Worm (Caenorhabditis elegans) whole organism, early embryonic: ENCODE data around the gene K08D12.3.

Experiments
- ama-1 ChIP-seq: fragments of 150-350 bp; optimal IDR thresholded peaks from 2 replicates; lab custom pipeline; 2014
- ceh-13 ChIP-seq: fragments of 200-800 bp; sonication (Bioruptor generic); optimal IDR thresholded peaks from 2 replicates; lab custom pipeline; 2018; ENCODE audit warnings: mild to moderate bottlenecking, missing genetic modification characterization, missing compliant biosample characterization
- ceh-36 ChIP-seq: sonication (generic microtip); optimal IDR thresholded peaks from 2 replicates; lab custom pipeline; 2016; ENCODE audit warnings: missing genetic modification characterization, inconsistent platforms, missing compliant biosample characterization
- flt-1 ChIP-seq: fragments of 200-800 bp; sonication (Bioruptor generic); IDR thresholded peaks from 2 replicates; pipeline ENCODE4 v1.3.6; 2022; ENCODE audit warnings: missing genetic modification characterization, missing compliant biosample characterization
- hmbx-1 ChIP-seq: sonication (generic microtip); optimal IDR thresholded peaks from 2 replicates; lab custom pipeline; 2016; ENCODE audit warnings: mild to moderate bottlenecking, missing genetic modification characterization, missing compliant biosample characterization
- pes-1 ChIP-seq: fragments of 200-800 bp; sonication (Bioruptor generic); IDR thresholded peaks from 2 replicates; pipeline ENCODE4 v1.3.6; 2022; ENCODE audit warnings: missing genetic modification reagents, missing genetic modification characterization, missing compliant biosample characterization
- tbx-37 ChIP-seq: fragments of 200-800 bp; sonication (Bioruptor generic); conservative IDR thresholded peaks from 2 replicates; pipeline ENCODE4 v1.3.6; 2022; ENCODE audit warnings: missing genetic modification reagents, missing genetic modification characterization, missing compliant biosample characterization

DNA sequence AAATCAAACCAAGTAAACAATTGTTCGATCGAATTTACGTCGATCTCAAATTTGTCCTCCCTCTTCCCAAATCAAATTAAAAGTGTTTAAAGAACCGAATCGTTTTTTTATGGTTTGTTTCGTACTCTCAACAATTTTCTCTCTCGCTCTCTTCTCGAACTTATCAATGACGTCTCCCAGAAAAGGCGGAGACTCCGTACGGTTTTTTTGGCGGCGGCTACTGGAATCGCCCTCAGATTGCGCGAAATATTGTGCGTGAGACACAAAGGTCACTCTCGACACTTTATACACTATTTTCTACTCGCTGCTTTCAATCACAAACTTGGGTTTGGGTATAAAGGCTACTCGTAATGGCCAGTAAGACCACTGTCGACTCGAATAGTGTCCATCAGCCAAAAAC, 10.4 kb downstream of the K08D12.3 start, which contains the start of gene epic-2:
- TF ChIP-seq pes-1 (GFP tag; lab: Robert Waterston, UW) (no peak), flt-1 (no peak), ceh-36 (tag; lab: Kevin White, UChicago) (no peak), ama-1 (no peak), hmbx-1 (tag; lab: Kevin White, UChicago) (no peak), ceh-13 (no peak), tbx-37 (no peak)
